Worm (Caenorhabditis elegans): Measurements from ENCODE around the gene srg-20.
"Not testable (repeated sequence)": the region's sequence is repeated elsewhere in the genome, so short reads cannot be mapped to it uniquely, and the experiment has no call there.

The srg-20 gene

ce11 chrII:1660888-1661287, 24.4 kb downstream of the srg-20 start, which contains the start of gene ZC204.13:
Gene ZC204.13, minus strand, starts transcription at chrII:1660988.
- TF ChIP-seq tbx-8 (GFP tag; optimal IDR thresholded peaks at IDR 0.05); elt-3 (tag; optimal IDR thresholded peaks at IDR 0.05); ceh-83 (GFP tag; optimal IDR thresholded peaks at IDR 0.05): not testable (repeated sequence)

- TF ChIP-seq ces-1 (GFP tag; optimal IDR thresholded peaks at IDR 0.05) (no peak), nhr-237 (tag; optimal IDR thresholded peaks at IDR 0.05) (no peak), mab-5 (tag; optimal IDR thresholded peaks at IDR 0.05) (no peak), elt-3 (tag; optimal IDR thresholded peaks at IDR 0.05) (no peak), lsy-2 (tag; optimal IDR thresholded peaks at IDR 0.05) (no peak), blmp-1 (tag; optimal IDR thresholded peaks at IDR 0.05) (no peak), unc-120 (tag; optimal IDR thresholded peaks at IDR 0.05; ENCODE audit: poor library complexity, severe bottlenecking) (no peak)
Observed at ce11 chrII:1662881-1663280, 26.4 kb downstream of the srg-20 start, which contains the start of gene ZC204.14. Gene ZC204.14, minus strand, starts transcription at chrII:1662949.

ce11 chrII:1663516-1663915, 27.0 kb downstream of the srg-20 start, which contains the start of gene duxl-1:
Gene duxl-1, plus strand, starts transcription at chrII:1663699.
- TF ChIP-seq lsy-2 (tag; optimal IDR thresholded peaks at IDR 0.05) (no peak), cnd-1 (tag; optimal IDR thresholded peaks at IDR 0.05) (peak; percentile 21), lin-32 (GFP tag; optimal IDR thresholded peaks at IDR 0.05) (no peak), sem-2 (GFP tag; optimal IDR thresholded peaks at IDR 0.05) (no peak), ces-1 (GFP tag; optimal IDR thresholded peaks at IDR 0.05) (no peak), mls-2 (tag; optimal IDR thresholded peaks at IDR 0.05) (no peak), nhr-237 (tag; optimal IDR thresholded peaks at IDR 0.05) (no peak), drap-1 (GFP tag; optimal IDR thresholded peaks at IDR 0.05) (no peak), ztf-11 (tag; optimal IDR thresholded peaks at IDR 0.05) (peak; percentile 45), lin-13 (tag; optimal IDR thresholded peaks at IDR 0.05) (no peak), mab-5 (tag; optimal IDR thresholded peaks at IDR 0.05) (no peak), M03D4.4 (tag; optimal IDR thresholded peaks at IDR 0.05) (no peak), nhr-76 (tag; optimal IDR thresholded peaks at IDR 0.05) (no peak), unc-39 (tag; optimal IDR thresholded peaks at IDR 0.05) (no peak), unc-120 (tag; optimal IDR thresholded peaks at IDR 0.05; ENCODE audit: poor library complexity, severe bottlenecking) (no peak), ceh-83 (GFP tag; optimal IDR thresholded peaks at IDR 0.05) (no peak), snpc-4 (tag; optimal IDR thresholded peaks at IDR 0.05) (no peak), blmp-1 (tag; optimal IDR thresholded peaks at IDR 0.05) (no peak), ceh-39 (tag; optimal IDR thresholded peaks at IDR 0.05) (peak; percentile 93), zip-8 (tag; optimal IDR thresholded peaks at IDR 0.05) (peak; percentile 8), pha-4 (tag; optimal IDR thresholded peaks at IDR 0.05) (peak; percentile 31), sptf-1 (tag; optimal IDR thresholded peaks at IDR 0.05) (no peak), nhr-2 (tag; optimal IDR thresholded peaks at IDR 0.05) (no peak), flh-1 (GFP tag; optimal IDR thresholded peaks at IDR 0.05) (no peak), nhr-28 (tag; optimal IDR thresholded peaks at IDR 0.05) (no peak), unc-62 (GFP tag; optimal IDR thresholded peaks at IDR 0.05) (no peak), ceh-43 (GFP tag; optimal IDR thresholded peaks at IDR 0.05) (no peak), tbx-8 (GFP tag; optimal IDR thresholded peaks at IDR 0.05) (no peak), nhr-12 (tag; optimal IDR thresholded peaks at IDR 0.05) (no peak), bed-3 (GFP tag; optimal IDR thresholded peaks at IDR 0.05) (no peak), hlh-1 (tag; optimal IDR thresholded peaks at IDR 0.05) (no peak), elt-1 (tag; optimal IDR thresholded peaks at IDR 0.05; ENCODE audit: borderline replicate concordance, insufficient read depth) (no peak), mep-1 (tag; optimal IDR thresholded peaks at IDR 0.05) (peak; percentile 10), elt-3 (tag; optimal IDR thresholded peaks at IDR 0.05) (no peak), ham-2 (GFP tag; optimal IDR thresholded peaks at IDR 0.05) (no peak)

ce11 chrII:1666025-1666424, 29.5 kb downstream of the srg-20 start, which contains the start of gene srlf-29:
Gene srlf-29, plus strand, starts transcription at chrII:1666325.
- TF ChIP-seq snpc-4 (tag; optimal IDR thresholded peaks at IDR 0.05) = no peak
- TF ChIP-seq mep-1 (tag; optimal IDR thresholded peaks at IDR 0.05) = no peak
- TF ChIP-seq ceh-43 (GFP tag; optimal IDR thresholded peaks at IDR 0.05) = no peak
- TF ChIP-seq lin-13 (tag; optimal IDR thresholded peaks at IDR 0.05) = no peak
- TF ChIP-seq elt-1 (tag; optimal IDR thresholded peaks at IDR 0.05; ENCODE audit: borderline replicate concordance, insufficient read depth) = no peak
- TF ChIP-seq blmp-1 (tag; optimal IDR thresholded peaks at IDR 0.05) = no peak
- TF ChIP-seq nhr-2 (tag; optimal IDR thresholded peaks at IDR 0.05) = no peak
- no peak for TF ChIP-seq pha-4 (tag; optimal IDR thresholded peaks at IDR 0.05)
- no peak for TF ChIP-seq unc-62 (GFP tag; optimal IDR thresholded peaks at IDR 0.05)
- TF ChIP-seq sem-2 (GFP tag; optimal IDR thresholded peaks at IDR 0.05) = no peak
- TF ChIP-seq ceh-39 (tag; optimal IDR thresholded peaks at IDR 0.05) = no peak
- no peak for TF ChIP-seq ceh-83 (GFP tag; optimal IDR thresholded peaks at IDR 0.05)
- TF ChIP-seq mls-2 (tag; optimal IDR thresholded peaks at IDR 0.05) = no peak
- TF ChIP-seq ztf-11 (tag; optimal IDR thresholded peaks at IDR 0.05) = no peak
- no peak for TF ChIP-seq sptf-1 (tag; optimal IDR thresholded peaks at IDR 0.05)
- no peak for TF ChIP-seq lin-32 (GFP tag; optimal IDR thresholded peaks at IDR 0.05)
- no peak for TF ChIP-seq cnd-1 (tag; optimal IDR thresholded peaks at IDR 0.05)
- no peak for TF ChIP-seq nhr-76 (tag; optimal IDR thresholded peaks at IDR 0.05)
- TF ChIP-seq M03D4.4 (tag; optimal IDR thresholded peaks at IDR 0.05) = no peak
